Fruit fly (Drosophila melanogaster) whole organism, embryonic: ENCODE results near the gene CG9302.
A peak's percentile ranks its signal among the peaks of the same experiment; 100 is the strongest.

Experiments
- BtbVII ChIP-seq: fragments of 200-800 bp; sonication (Bioruptor generic); optimal IDR thresholded peaks from 3 replicates; lab custom pipeline; 2017; ENCODE audit warnings: missing biosample characterization, mild to moderate bottlenecking, missing genetic modification characterization
- CG10267 ChIP-seq: fragments of 200-800 bp; sonication (Bioruptor generic); optimal IDR thresholded peaks from 2 replicates; lab custom pipeline; 2018; ENCODE audit warnings: missing biosample characterization, mild to moderate bottlenecking, missing genetic modification characterization, moderate library complexity
- CG12219 ChIP-seq: fragments of 200-800 bp; sonication (Bioruptor generic); optimal IDR thresholded peaks from 3 replicates; lab custom pipeline; 2018; ENCODE audit warnings: missing biosample characterization, mild to moderate bottlenecking, missing genetic modification characterization
- CG14441 ChIP-seq: fragments of 200-800 bp; sonication (Bioruptor generic); IDR thresholded peaks from 2 replicates; pipeline ENCODE4 v1.3.6; 2022; ENCODE audit warnings: missing biosample characterization, missing genetic modification characterization
- CG15514 ChIP-seq: fragments of 200-800 bp; sonication (Bioruptor generic); optimal IDR thresholded peaks from 3 replicates; lab custom pipeline; 2017; ENCODE audit warnings: missing biosample characterization, missing genetic modification characterization, mild to moderate bottlenecking, moderate library complexity, missing genetic modification reagents
- CG17359 ChIP-seq: fragments of 200-800 bp; sonication (Bioruptor generic); optimal IDR thresholded peaks from 3 replicates; lab custom pipeline; 2018; ENCODE audit warnings: missing biosample characterization, mild to moderate bottlenecking, missing genetic modification characterization, moderate library complexity
- CG17361 ChIP-seq: fragments of 200-800 bp; sonication (Bioruptor generic); IDR thresholded peaks from 3 replicates; pipeline ENCODE4 v1.3.6; 2022; ENCODE audit warnings: missing biosample characterization, missing genetic modification characterization
- CG17912 ChIP-seq: fragments of 200-800 bp; sonication (Bioruptor generic); optimal IDR thresholded peaks from 2 replicates; lab custom pipeline; 2018; ENCODE audit warnings: missing biosample characterization, mild to moderate bottlenecking, missing genetic modification characterization
- CG18599 ChIP-seq: fragments of 200-800 bp; sonication (Bioruptor generic); optimal IDR thresholded peaks from 3 replicates; lab custom pipeline; 2017; ENCODE audit warnings: missing biosample characterization, missing genetic modification characterization, mild to moderate bottlenecking, moderate library complexity, missing genetic modification reagents
- CG2678 ChIP-seq: fragments of 200-800 bp; sonication (Bioruptor generic); optimal IDR thresholded peaks from 3 replicates; lab custom pipeline; 2019; ENCODE audit warnings: missing biosample characterization, mild to moderate bottlenecking, missing genetic modification characterization, moderate library complexity
- CG31441 ChIP-seq: fragments of 200-800 bp; sonication (Bioruptor generic); IDR thresholded peaks from 2 replicates; pipeline ENCODE4 v1.3.6; 2022; ENCODE audit warnings: missing biosample characterization, missing genetic modification characterization
- CG34376 ChIP-seq: fragments of 200-800 bp; sonication (Bioruptor generic); optimal IDR thresholded peaks from 2 replicates; lab custom pipeline; 2018; ENCODE audit warnings: missing biosample characterization, mild to moderate bottlenecking, missing genetic modification characterization
- CG4404 ChIP-seq: fragments of 200-800 bp; sonication (Bioruptor generic); IDR thresholded peaks from 2 replicates; pipeline ENCODE4 v1.3.6; 2022; ENCODE audit warnings: missing biosample characterization, missing genetic modification characterization
- CG4617 ChIP-seq: fragments of 200-800 bp; sonication (Bioruptor generic); optimal IDR thresholded peaks from 3 replicates; lab custom pipeline; 2016; ENCODE audit warnings: missing biosample characterization, missing genetic modification characterization, borderline replicate concordance
- CG5245 ChIP-seq: fragments of 200-800 bp; sonication (Bioruptor generic); optimal IDR thresholded peaks from 3 replicates; lab custom pipeline; 2016; ENCODE audit warnings: missing biosample characterization, missing genetic modification characterization
- CG6175 ChIP-seq: fragments of 200-800 bp; sonication (Bioruptor generic); IDR thresholded peaks from 3 replicates; pipeline ENCODE4 v1.3.6; 2022; ENCODE audit warnings: missing biosample characterization, missing genetic modification characterization
- CG6765 ChIP-seq: fragments of 200-800 bp; sonication (Bioruptor generic); optimal IDR thresholded peaks from 3 replicates; lab custom pipeline; 2017; ENCODE audit warnings: missing biosample characterization, mild to moderate bottlenecking, missing genetic modification characterization
- CG8924 ChIP-seq: fragments of 200-800 bp; optimal IDR thresholded peaks from 3 replicates; lab custom pipeline; 2019; ENCODE audit warnings: missing biosample characterization, mild to moderate bottlenecking, missing genetic modification characterization, moderate library complexity
- CG8944 ChIP-seq: fragments of 200-800 bp; sonication (Bioruptor generic); optimal IDR thresholded peaks from 3 replicates; lab custom pipeline; 2016; ENCODE audit warnings: missing biosample characterization, missing genetic modification characterization
- CG9817 ChIP-seq: fragments of 200-800 bp; sonication (Bioruptor generic); optimal IDR thresholded peaks from 2 replicates; lab custom pipeline; 2018; ENCODE audit warnings: missing biosample characterization, mild to moderate bottlenecking, missing genetic modification characterization, moderate library complexity
- CG9932 ChIP-seq: fragments of 200-800 bp; sonication (Bioruptor generic); IDR thresholded peaks from 2 replicates; pipeline ENCODE4 v1.3.6; 2022; ENCODE audit warnings: missing biosample characterization, missing genetic modification characterization
- CHES-1-like ChIP-seq: fragments of 200-800 bp; sonication (Bioruptor generic); optimal IDR thresholded peaks from 2 replicates; lab custom pipeline; 2016; ENCODE audit warnings: missing biosample characterization, missing genetic modification characterization
- CTCF ChIP-seq: fragments of 200-800 bp; sonication (Bioruptor generic); optimal IDR thresholded peaks from 2 replicates; lab custom pipeline; 2017; ENCODE audit warnings: missing biosample characterization, mild to moderate bottlenecking, missing genetic modification characterization, moderate library complexity
- Chrac-16 ChIP-seq: fragments of 200-800 bp; sonication (Bioruptor generic); optimal IDR thresholded peaks from 3 replicates; lab custom pipeline; 2016; ENCODE audit warnings: missing biosample characterization, missing genetic modification characterization
- Doc2 ChIP-seq: fragments of 200-800 bp; sonication (Bioruptor generic); IDR thresholded peaks from 2 replicates; pipeline ENCODE4 v1.3.6; 2022; ENCODE audit warnings: missing biosample characterization, missing genetic modification characterization
- Doc3 ChIP-seq: fragments of 200-800 bp; sonication (Bioruptor generic); IDR thresholded peaks from 3 replicates; pipeline ENCODE4 v1.3.6; 2022; ENCODE audit warnings: missing biosample characterization, missing genetic modification characterization; ENCODE audit not compliant: partially characterized antibody
- E2f1 ChIP-seq: fragments of 200-800 bp; sonication (Bioruptor generic); IDR thresholded peaks from 2 replicates; pipeline ENCODE4 v1.3.6; 2022; ENCODE audit warnings: missing biosample characterization, missing genetic modification characterization
- Elba2 ChIP-seq: fragments of 200-800 bp; sonication (Bioruptor generic); optimal IDR thresholded peaks from 3 replicates; lab custom pipeline; 2016; ENCODE audit warnings: missing biosample characterization, missing genetic modification characterization
- H15 ChIP-seq: fragments of 200-800 bp; sonication (Bioruptor generic); IDR thresholded peaks from 3 replicates; pipeline ENCODE4 v1.3.6; 2022; ENCODE audit warnings: missing biosample characterization, missing genetic modification characterization
- Kr ChIP-seq: fragments of 200-800 bp; sonication (Bioruptor generic); optimal IDR thresholded peaks from 2 replicates; lab custom pipeline; 2017; ENCODE audit warnings: missing biosample characterization, mild to moderate bottlenecking, missing genetic modification characterization
- Opbp ChIP-seq: fragments of 200-800 bp; sonication (Bioruptor generic); IDR thresholded peaks from 3 replicates; pipeline ENCODE4 v1.3.6; 2022; ENCODE audit warnings: missing biosample characterization, missing genetic modification characterization; ENCODE audit not compliant: partially characterized antibody
- Vsx1 ChIP-seq: fragments of 200-800 bp; sonication (Bioruptor generic); optimal IDR thresholded peaks from 2 replicates; lab custom pipeline; 2017; ENCODE audit warnings: missing biosample characterization, mild to moderate bottlenecking, missing genetic modification characterization, missing genetic modification reagents
- Xrp1 ChIP-seq: fragments of 200-800 bp; sonication (Bioruptor generic); IDR thresholded peaks from 2 replicates; pipeline ENCODE4 v1.3.6; 2022; ENCODE audit warnings: missing biosample characterization, missing genetic modification characterization
- abd-A ChIP-seq: fragments of 200-800 bp; sonication (Bioruptor generic); optimal IDR thresholded peaks from 3 replicates; lab custom pipeline; 2019; ENCODE audit warnings: missing biosample characterization, mild to moderate bottlenecking, missing genetic modification characterization, moderate library complexity
- ato ChIP-seq: fragments of 200-800 bp; sonication (Bioruptor generic); IDR thresholded peaks from 2 replicates; pipeline ENCODE4 v1.3.6; 2022; ENCODE audit warnings: missing biosample characterization, missing genetic modification characterization; ENCODE audit not compliant: partially characterized antibody
- az2 ChIP-seq: fragments of 200-800 bp; sonication (Bioruptor generic); optimal IDR thresholded peaks from 3 replicates; lab custom pipeline; 2016; ENCODE audit warnings: missing biosample characterization, missing genetic modification characterization
- chif ChIP-seq, 2 experiments: fragments of 200-800 bp; sonication (Bioruptor generic); optimal IDR thresholded peaks; 3 replicates each; lab custom pipeline; 2016; ENCODE audit warnings: missing biosample characterization in 2 of 2, missing genetic modification characterization in 2 of 2
- croc ChIP-seq: fragments of 200-800 bp; sonication (Bioruptor generic); conservative IDR thresholded peaks from 3 replicates; pipeline ENCODE4 v1.3.6; 2022; ENCODE audit warnings: missing biosample characterization, missing genetic modification characterization
- dmrt99B ChIP-seq: fragments of 200-800 bp; sonication (Bioruptor generic); optimal IDR thresholded peaks from 2 replicates; lab custom pipeline; 2018; ENCODE audit warnings: missing biosample characterization, mild to moderate bottlenecking, missing genetic modification characterization, moderate library complexity
- gro ChIP-seq: fragments of 200-800 bp; sonication (Bioruptor generic); optimal IDR thresholded peaks from 2 replicates; lab custom pipeline; 2016; ENCODE audit warnings: missing biosample characterization, missing genetic modification characterization
- her ChIP-seq: fragments of 200-800 bp; sonication (Bioruptor generic); optimal IDR thresholded peaks from 2 replicates; lab custom pipeline; 2016; ENCODE audit warnings: missing biosample characterization, missing genetic modification characterization
- lab ChIP-seq: fragments of 200-800 bp; sonication (Bioruptor generic); optimal IDR thresholded peaks from 3 replicates; lab custom pipeline; 2017; ENCODE audit warnings: missing biosample characterization, missing genetic modification characterization, mild to moderate bottlenecking, moderate library complexity, missing genetic modification reagents
- nom ChIP-seq: fragments of 200-800 bp; sonication (Bioruptor generic); optimal IDR thresholded peaks from 2 replicates; lab custom pipeline; 2017; ENCODE audit warnings: missing biosample characterization, missing genetic modification characterization, mild to moderate bottlenecking, moderate library complexity, missing genetic modification reagents
- sens ChIP-seq: fragments of 200-800 bp; sonication (Bioruptor generic); peaks from one replicate; lab custom pipeline; 2016; ENCODE audit warnings: missing biosample characterization, missing genetic modification characterization
- tgo ChIP-seq: fragments of 200-800 bp; sonication (Bioruptor generic); IDR thresholded peaks from 3 replicates; pipeline ENCODE4 v1.3.6; 2022; ENCODE audit warnings: missing biosample characterization, missing genetic modification characterization
- tll ChIP-seq, 2 experiments: fragments of 200-800 bp in 1 of 2; fragments of >200 bp in 1 of 2; sonication (Bioruptor generic) in 1 of 2; optimal IDR thresholded peaks; 2 replicates each; lab custom pipeline; 2017 to 2019; ENCODE audit warnings: missing biosample characterization in 2 of 2, missing genetic modification characterization in 2 of 2, mild to moderate bottlenecking in 1 of 2, moderate library complexity in 1 of 2
- twi ChIP-seq: fragments of 200-800 bp; optimal IDR thresholded peaks from 2 replicates; lab custom pipeline; 2019; ENCODE audit warnings: missing biosample characterization, mild to moderate bottlenecking, missing genetic modification characterization, moderate library complexity
- unpg ChIP-seq: fragments of 200-800 bp; sonication (Bioruptor generic); optimal IDR thresholded peaks from 3 replicates; lab custom pipeline; 2018; ENCODE audit warnings: missing biosample characterization, mild to moderate bottlenecking, missing genetic modification characterization, moderate library complexity
- vvl ChIP-seq: fragments of 200-800 bp; sonication (Bioruptor generic); IDR thresholded peaks from 2 replicates; pipeline ENCODE4 v1.3.6; 2022; ENCODE audit warnings: missing biosample characterization, missing genetic modification characterization
- zen ChIP-seq: fragments of 200-800 bp; sonication (Bioruptor generic); optimal IDR thresholded peaks from 3 replicates; lab custom pipeline; 2018; ENCODE audit warnings: missing biosample characterization, mild to moderate bottlenecking, missing genetic modification characterization, moderate library complexity
- zfh1 ChIP-seq: fragments of 200-800 bp; sonication (Bioruptor generic); IDR thresholded peaks from 3 replicates; pipeline ENCODE4 v1.3.6; 2022; ENCODE audit warnings: missing biosample characterization, missing genetic modification characterization

CG9302 gene

DNA sequence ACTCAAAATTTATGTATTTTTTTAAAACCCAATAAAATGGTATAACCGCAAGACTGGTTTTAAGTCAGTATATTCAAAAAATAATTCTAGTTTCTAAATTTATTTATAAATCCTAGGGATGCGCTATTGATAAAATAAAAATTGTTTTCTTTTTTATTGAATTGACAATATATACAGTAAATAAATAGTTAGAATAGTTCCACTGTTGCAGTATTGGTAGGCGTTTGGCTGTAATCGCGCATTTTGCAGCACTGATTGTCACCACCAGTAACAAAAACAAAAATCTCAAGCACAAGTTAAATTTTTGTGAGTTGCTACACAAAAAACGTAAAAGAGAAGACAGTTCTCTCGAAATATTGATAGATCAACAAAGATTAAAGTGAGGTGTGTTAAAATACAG is 9.4 kb downstream of the CG9302 start, which contains the start of gene CG31855 (continued):
- peak; percentile 86 for TF ChIP-seq Xrp1
- TF ChIP-seq croc (GFP tag; lab: Robert Waterston, UW), result peak; percentile 53
- peak; percentile 90 for TF ChIP-seq CG4617
- peak; percentile 36 for TF ChIP-seq Vsx1
- peak; percentile 56 for TF ChIP-seq CG4404
- TF ChIP-seq sens (GFP tag; lab: Kevin White, UChicago), result peak; percentile 96
- peak; percentile 82 for TF ChIP-seq CG8924
- TF ChIP-seq CG18599 (GFP tag; lab: Kevin White, UChicago), result peak; percentile 86
- peak; percentile 81 for TF ChIP-seq unpg
- peak; percentile 58 for TF ChIP-seq CHES-1-like (GFP tag; lab: Kevin White, UChicago)
- TF ChIP-seq Doc3 (GFP tag; lab: Robert Waterston, UW), result no peak
- TF ChIP-seq CG9817 (tag; lab: Kevin White, UChicago), result peak; percentile 78
- peak; percentile 26 for TF ChIP-seq zen (tag; lab: Kevin White, UChicago)
- TF ChIP-seq CG17359 (tag; lab: Kevin White, UChicago), result peak; percentile 86
- TF ChIP-seq her (GFP tag; lab: Kevin White, UChicago), result peak; percentile 73
- TF ChIP-seq Doc2, result no peak
- TF ChIP-seq CG10267 (tag; lab: Kevin White, UChicago), result peak; percentile 96
- TF ChIP-seq CG9932 (GFP tag; lab: Robert Waterston, UW), result peak; percentile 95
- TF ChIP-seq vvl (GFP tag; lab: Robert Waterston, UW), result peak; percentile 92
- TF ChIP-seq CG15514 (GFP tag; lab: Kevin White, UChicago), result peak; percentile 82
- peak; percentile 91 for TF ChIP-seq gro
- peak; percentile 76 for TF ChIP-seq CG14441 (GFP tag; lab: Robert Waterston, UW)
- TF ChIP-seq CG31441 (GFP tag; lab: Robert Waterston, UW), result peak; percentile 78
- peak; percentile 73; the same call in 2 of the 3 replicates for TF ChIP-seq CG17361 (GFP tag; lab: Robert Waterston, UW)
- peak; percentile 68 for TF ChIP-seq CG8944 (GFP tag; lab: Kevin White, UChicago)
- peak; percentile 76 for TF ChIP-seq BtbVII (GFP tag; lab: Kevin White, UChicago)
- TF ChIP-seq H15, result peak; percentile 87
- TF ChIP-seq CG34376 (GFP tag; lab: Kevin White, UChicago), result peak; percentile 90
- TF ChIP-seq Kr (GFP tag; lab: Kevin White, UChicago), result no peak
- peak; percentile 84 for TF ChIP-seq CG6765
- no peak for TF ChIP-seq ato (GFP tag; lab: Robert Waterston, UW)
- no peak for TF ChIP-seq tll (GFP tag; optimal IDR thresholded peaks at IDR 0.05; lab: Kevin White, UChicago)
- 0 out of 3 replicates have a peak, but pooled peaks have one; percentile 30 for TF ChIP-seq CG6175 (GFP tag; lab: Robert Waterston, UW)
- no peak for TF ChIP-seq Elba2 (GFP tag; lab: Kevin White, UChicago)
- TF ChIP-seq CG2678 (tag; lab: Kevin White, UChicago), result peak; percentile 81
- no peak for TF ChIP-seq CTCF (GFP tag; lab: Kevin White, UChicago)
- peak; percentile 66 to 73 for TF ChIP-seq chif (GFP tag; optimal IDR thresholded peaks at IDR 0.05; lab: Kevin White, UChicago)
- peak; percentile 79 for TF ChIP-seq CG5245
- TF ChIP-seq CG12219 (GFP tag; lab: Kevin White, UChicago), result peak; percentile 69
- peak; percentile 77 for TF ChIP-seq E2f1
- peak; percentile 88 for TF ChIP-seq zfh1
- peak; percentile 83 for TF ChIP-seq tgo (GFP tag; lab: Robert Waterston, UW)
- TF ChIP-seq nom, result peak; percentile 73
- TF ChIP-seq dmrt99B (tag; lab: Kevin White, UChicago), result peak; percentile 76
- peak; percentile 91 for TF ChIP-seq lab
- TF ChIP-seq Chrac-16 (GFP tag; lab: Kevin White, UChicago), result peak; percentile 85
- no peak for TF ChIP-seq abd-A (tag; lab: Kevin White, UChicago)
- TF ChIP-seq CG17912, result peak; percentile 69
- TF ChIP-seq Opbp, result no peak
- peak; percentile 36 for TF ChIP-seq twi (tag; lab: Kevin White, UChicago)
- peak; percentile 87 for TF ChIP-seq az2 (GFP tag; lab: Kevin White, UChicago)
